Fruit fly (Drosophila melanogaster) S2 (cell line): ENCODE data around the gene CG14459.

ENCODE experiments used
- CG8478 ChIP-seq: fragments of >200 bp; optimal IDR thresholded peaks from 2 replicates; lab custom pipeline; 2018
- CTCF ChIP-seq, 2 experiments: fragments of >200 bp; optimal IDR thresholded peaks; 2 replicates each; lab custom pipeline; 2018

- TF ChIP-seq CG8478 (lab: Kevin White, UChicago), result no peak
- TF ChIP-seq CTCF (optimal IDR thresholded peaks at IDR 0.05; lab: Kevin White, UChicago), result no peak
These were observed 30.6 kb downstream of the CG14459 start for dm6 chr3L:22607076-22607475.
